Worm (Caenorhabditis elegans): ENCODE measurements around the gene mrpl-12.

The mrpl-12 gene

ce11 chrIII:10747620-10748479 is 40.3 kb downstream of the mrpl-12 start, which contains the start of the genes ran-1 and dkc-1 (continued):
- TF ChIP-seq hlh-26 (GFP tag; conservative IDR thresholded peaks at IDR 0.05): no peak
- TF ChIP-seq unc-130 (GFP tag; optimal IDR thresholded peaks at IDR 0.05): peak; percentile 81
- peak; percentile 24 for TF ChIP-seq nhr-80 (tag; optimal IDR thresholded peaks at IDR 0.05)
- TF ChIP-seq F37B4.10 (GFP tag; IDR thresholded peaks at IDR 0.05): no peak
- peak; percentile 4 for TF ChIP-seq repo-1 (tag; optimal IDR thresholded peaks at IDR 0.05)
- no peak for TF ChIP-seq ceh-79 (tag; optimal IDR thresholded peaks at IDR 0.05)
- peak; percentile 63 for TF ChIP-seq K12H6.12 (tag; optimal IDR thresholded peaks at IDR 0.05)
- TF ChIP-seq Y95B8A.8 (GFP tag; IDR thresholded peaks at IDR 0.05): peak; percentile 84; the same call in 1 of the 2 replicates
- no peak for TF ChIP-seq him-1 (tag; optimal IDR thresholded peaks at IDR 0.05)
- TF ChIP-seq somi-1 (GFP tag; optimal IDR thresholded peaks at IDR 0.05): no peak
- peak; percentile 81 for TF ChIP-seq athp-1 (tag; optimal IDR thresholded peaks at IDR 0.05)
- TF ChIP-seq ceh-27 (GFP tag; optimal IDR thresholded peaks at IDR 0.05): no peak
- TF ChIP-seq nhr-90 (tag; optimal IDR thresholded peaks at IDR 0.05): no peak
- TF ChIP-seq F57A8.1 (GFP tag; optimal IDR thresholded peaks at IDR 0.05): no peak
- TF ChIP-seq lsy-27 (tag; optimal IDR thresholded peaks at IDR 0.05; ENCODE audit: borderline replicate concordance, insufficient read depth): no peak
- TF ChIP-seq rec-8 (tag; optimal IDR thresholded peaks at IDR 0.05): no peak
- TF ChIP-seq hsf-1 (GFP tag; IDR thresholded peaks at IDR 0.05): peak; percentile 84
- no peak for TF ChIP-seq ZK185.1 (tag; optimal IDR thresholded peaks at IDR 0.05; ENCODE audit: poor library complexity, severe bottlenecking)
- TF ChIP-seq ztf-18 (tag; optimal IDR thresholded peaks at IDR 0.05): peak; percentile 68
- no peak for TF ChIP-seq mxl-1 (tag; optimal IDR thresholded peaks at IDR 0.05)
- TF ChIP-seq tbx-9 (tag; optimal IDR thresholded peaks at IDR 0.05; ENCODE audit: borderline replicate concordance): no peak
- TF ChIP-seq mcd-1 (GFP tag; IDR thresholded peaks at IDR 0.05): peak; percentile 82
- TF ChIP-seq attf-3 (GFP tag; conservative IDR thresholded peaks at IDR 0.05): 0 out of 2 replicates have a peak, but pooled peaks have one; percentile 44
- TF ChIP-seq ztf-3 (GFP tag; optimal IDR thresholded peaks at IDR 0.05): no peak
- peak; percentile 53 for TF ChIP-seq ceh-100 (GFP tag; IDR thresholded peaks at IDR 0.05)
- 0 out of 2 replicates have a peak, but pooled peaks have one; percentile 60 for TF ChIP-seq aptf-2 (GFP tag; conservative IDR thresholded peaks at IDR 0.05)
- no peak for TF ChIP-seq gei-17 (GFP tag; optimal IDR thresholded peaks at IDR 0.05)
- peak; percentile 89 for TF ChIP-seq xnd-1 (tag; optimal IDR thresholded peaks at IDR 0.05)
- TF ChIP-seq egl-44 (GFP tag; IDR thresholded peaks at IDR 0.05): 0 out of 2 replicates have a peak, but pooled peaks have one; percentile 44
- TF ChIP-seq snpc-1.1 (tag; optimal IDR thresholded peaks at IDR 0.05; ENCODE audit: insufficient read depth): peak; percentile 54
- TF ChIP-seq ceh-91 (GFP tag; IDR thresholded peaks at IDR 0.05): peak; percentile 95
- TF ChIP-seq lin-40 (tag; optimal IDR thresholded peaks at IDR 0.05): peak; percentile 51
- TF ChIP-seq C06A6.2 (GFP tag; conservative IDR thresholded peaks at IDR 0.05): no peak
- TF ChIP-seq lag-1 (GFP tag; IDR thresholded peaks at IDR 0.05): no peak
- TF ChIP-seq Y79H2A.3 (GFP tag; conservative IDR thresholded peaks at IDR 0.05): 0 out of 2 replicates have a peak, but pooled peaks have one; percentile 7
- no peak for TF ChIP-seq B0035.1 (tag; optimal IDR thresholded peaks at IDR 0.05)
- peak; percentile 95 for TF ChIP-seq D2030.7 (GFP tag; IDR thresholded peaks at IDR 0.05)
- TF ChIP-seq Y67H2A.10 (GFP tag; conservative IDR thresholded peaks at IDR 0.05): peak; percentile 46; the same call in 1 of the 2 replicates
- no peak for TF ChIP-seq sdz-38 (tag; optimal IDR thresholded peaks at IDR 0.05)
- TF ChIP-seq B0261.1 (tag; optimal IDR thresholded peaks at IDR 0.05): no peak
- peak; percentile 98 for TF ChIP-seq efl-1 (GFP tag; optimal IDR thresholded peaks at IDR 0.05)
- TF ChIP-seq egrh-3 (GFP tag; IDR thresholded peaks at IDR 0.05): peak; percentile 53
- TF ChIP-seq snpc-3.4 (tag; optimal IDR thresholded peaks at IDR 0.05): peak; percentile 91
- TF ChIP-seq ztf-25 (GFP tag; IDR thresholded peaks at IDR 0.05): no peak
- peak; percentile 38 for TF ChIP-seq ztf-26 (tag; optimal IDR thresholded peaks at IDR 0.05)
- TF ChIP-seq ama-1 (optimal IDR thresholded peaks at IDR 0.05): no peak
- TF ChIP-seq ama-1 (GFP tag; optimal IDR thresholded peaks at IDR 0.05): no peak
